Worm (Caenorhabditis elegans) whole organism, L3 larva: ENCODE data around the gene Y57G11C.8.

Experiments
- aly-2 ChIP-seq: fragments of 150-350 bp; optimal IDR thresholded peaks from 2 replicates; lab custom pipeline; 2014; ENCODE audit warnings: missing biosample characterization, missing genetic modification characterization
- ama-1 ChIP-seq: fragments of 150-350 bp; optimal IDR thresholded peaks from 2 replicates; lab custom pipeline; 2018
- ceh-16 ChIP-seq: sonication (generic microtip); optimal IDR thresholded peaks from 2 replicates; lab custom pipeline; 2017; ENCODE audit warnings: missing biosample characterization, missing genetic modification characterization
- ceh-28 ChIP-seq: fragments of 150-350 bp; optimal IDR thresholded peaks from 2 replicates; lab custom pipeline; 2014; ENCODE audit warnings: missing biosample characterization, missing genetic modification reagents, missing genetic modification characterization
- ceh-82 ChIP-seq: fragments of 150-350 bp; optimal IDR thresholded peaks from 2 replicates; lab custom pipeline; 2014; ENCODE audit warnings: missing biosample characterization, missing genetic modification characterization
- egl-27 ChIP-seq: sonication (generic microtip); optimal IDR thresholded peaks from 4 replicates; lab custom pipeline; 2017; ENCODE audit warnings: missing biosample characterization, missing genetic modification reagents, missing genetic modification characterization
- elt-1 ChIP-seq: fragments of 150-350 bp; optimal IDR thresholded peaks from 2 replicates; lab custom pipeline; 2014; ENCODE audit warnings: missing biosample characterization, missing genetic modification characterization
- elt-2 ChIP-seq: sonication (generic microtip); optimal IDR thresholded peaks from 2 replicates; lab custom pipeline; 2016; ENCODE audit warnings: missing genetic modification reagents, mild to moderate bottlenecking, missing genetic modification characterization, missing compliant biosample characterization
- elt-3 ChIP-seq, 3 experiments: fragments of 150-350 bp in 1 of 3; sonication (generic microtip) in 2 of 3; optimal IDR thresholded peaks; 2 replicates in 2 of 3; 4 replicates in 1 of 3; lab custom pipeline; 2014 to 2017; ENCODE audit warnings: missing biosample characterization in 3 of 3, missing genetic modification characterization in 3 of 3
- fkh-2 ChIP-seq: fragments of 150-350 bp; optimal IDR thresholded peaks from 2 replicates; lab custom pipeline; 2014; ENCODE audit warnings: missing biosample characterization, missing genetic modification reagents, missing genetic modification characterization
- fos-1 ChIP-seq: fragments of 150-350 bp; optimal IDR thresholded peaks from 2 replicates; lab custom pipeline; 2014; ENCODE audit warnings: missing biosample characterization, missing genetic modification characterization
- hmg-11 ChIP-seq: sonication (generic microtip); optimal IDR thresholded peaks from 2 replicates; lab custom pipeline; 2016; ENCODE audit warnings: missing genetic modification characterization, missing compliant biosample characterization
- jun-1 ChIP-seq: fragments of 150-350 bp; optimal IDR thresholded peaks from 2 replicates; lab custom pipeline; 2014; ENCODE audit warnings: missing biosample characterization, missing genetic modification reagents, missing genetic modification characterization
- lin-15B ChIP-seq: fragments of 150-350 bp; optimal IDR thresholded peaks from 2 replicates; lab custom pipeline; 2014; ENCODE audit warnings: missing biosample characterization, missing genetic modification characterization
- lin-39 ChIP-seq: fragments of 150-350 bp; optimal IDR thresholded peaks from 2 replicates; lab custom pipeline; 2018; ENCODE audit warnings: missing biosample characterization, missing genetic modification reagents, missing genetic modification characterization
- lsy-12 ChIP-seq: sonication (generic microtip); optimal IDR thresholded peaks from 2 replicates; lab custom pipeline; 2016; ENCODE audit warnings: mild to moderate bottlenecking, missing genetic modification characterization, missing compliant biosample characterization
- mdl-1 ChIP-seq: fragments of 150-350 bp; optimal IDR thresholded peaks from 2 replicates; lab custom pipeline; 2014; ENCODE audit warnings: missing biosample characterization, missing genetic modification characterization
- mml-1 ChIP-seq: fragments of 150-350 bp; sonication (generic microtip); optimal IDR thresholded peaks from 3 replicates; lab custom pipeline; 2014; ENCODE audit warnings: missing biosample characterization, missing genetic modification characterization
- nfya-1 ChIP-seq: sonication (generic microtip); optimal IDR thresholded peaks from 2 replicates; lab custom pipeline; 2017; ENCODE audit warnings: missing genetic modification characterization, mild to moderate bottlenecking, missing compliant biosample characterization, antibody characterized with exemption, moderate library complexity; ENCODE audit not compliant: insufficient read depth
- nhr-11 ChIP-seq: fragments of 150-350 bp; optimal IDR thresholded peaks from 2 replicates; lab custom pipeline; 2014; ENCODE audit warnings: missing biosample characterization, missing genetic modification characterization
- nhr-23 ChIP-seq: fragments of 150-350 bp; optimal IDR thresholded peaks from 2 replicates; lab custom pipeline; 2014; ENCODE audit warnings: missing biosample characterization, missing genetic modification reagents, missing genetic modification characterization
- nhr-237 ChIP-seq: fragments of 150-350 bp; optimal IDR thresholded peaks from 2 replicates; lab custom pipeline; 2014; ENCODE audit warnings: missing biosample characterization, missing genetic modification characterization
- nhr-28 ChIP-seq: fragments of 150-350 bp; optimal IDR thresholded peaks from 2 replicates; lab custom pipeline; 2014; ENCODE audit warnings: missing biosample characterization, missing genetic modification characterization
- nhr-43 ChIP-seq: sonication (generic microtip); optimal IDR thresholded peaks from 2 replicates; lab custom pipeline; 2016; ENCODE audit warnings: mild to moderate bottlenecking, missing genetic modification characterization, missing compliant biosample characterization; ENCODE audit not compliant: poor library complexity, severe bottlenecking
- nhr-67 ChIP-seq: fragments of 150-350 bp; optimal IDR thresholded peaks from 2 replicates; lab custom pipeline; 2014; ENCODE audit warnings: missing biosample characterization, missing genetic modification characterization
- nhr-76 ChIP-seq: fragments of 150-350 bp; sonication (generic microtip); optimal IDR thresholded peaks from 5 replicates; lab custom pipeline; 2014; ENCODE audit warnings: missing biosample characterization, missing genetic modification characterization
- nhr-77 ChIP-seq: fragments of 150-350 bp; optimal IDR thresholded peaks from 2 replicates; lab custom pipeline; 2014; ENCODE audit warnings: missing biosample characterization, missing genetic modification characterization
- pha-4 ChIP-seq: fragments of 150-350 bp; optimal IDR thresholded peaks from 2 replicates; lab custom pipeline; 2014; ENCODE audit warnings: missing biosample characterization, missing genetic modification reagents, missing genetic modification characterization
- pqm-1 ChIP-seq: fragments of 150-350 bp; optimal IDR thresholded peaks from 2 replicates; lab custom pipeline; 2017; ENCODE audit warnings: missing biosample characterization, missing genetic modification characterization, inconsistent platforms
- sea-2 ChIP-seq: fragments of 150-350 bp; sonication (generic microtip); optimal IDR thresholded peaks from 4 replicates; lab custom pipeline; 2014; ENCODE audit warnings: missing biosample characterization, missing genetic modification reagents, missing genetic modification characterization
- skn-1 ChIP-seq: fragments of 150-350 bp; optimal IDR thresholded peaks from 2 replicates; lab custom pipeline; 2014; ENCODE audit warnings: missing biosample characterization, missing genetic modification characterization
- snpc-4 ChIP-seq: fragments of 150-350 bp; optimal IDR thresholded peaks from 2 replicates; lab custom pipeline; 2014; ENCODE audit warnings: missing biosample characterization, missing genetic modification characterization
- unc-62 ChIP-seq: fragments of 150-350 bp; sonication (generic microtip); optimal IDR thresholded peaks from 4 replicates; lab custom pipeline; 2014; ENCODE audit warnings: missing biosample characterization, missing genetic modification reagents, missing genetic modification characterization
- ztf-4 ChIP-seq: fragments of 150-350 bp; optimal IDR thresholded peaks from 2 replicates; lab custom pipeline; 2014; ENCODE audit warnings: missing biosample characterization, missing genetic modification characterization

Gene Y57G11C.8

ce11 chrIV:14781537-14781936, at the start of gene Y57G11C.8:
TSS of gene Y57G11C.8 (plus strand) at chrIV:14781837.
- TF ChIP-seq ama-1 = no peak
- TF ChIP-seq ztf-4 (tag; lab: Kevin White, UChicago) = no peak
- no peak for TF ChIP-seq fkh-2 (tag; lab: Kevin White, UChicago)
- no peak for TF ChIP-seq jun-1
- TF ChIP-seq ceh-28 = no peak
- no peak for TF ChIP-seq ceh-16 (tag; lab: Kevin White, UChicago)
- no peak for TF ChIP-seq lsy-12
- TF ChIP-seq nhr-237 (tag; lab: Kevin White, UChicago) = no peak
- TF ChIP-seq lin-15B = no peak
- no peak for TF ChIP-seq fos-1 (tag; lab: Kevin White, UChicago)
- TF ChIP-seq nhr-76 (tag; lab: Kevin White, UChicago) = no peak
- no peak for TF ChIP-seq elt-3 (tag; optimal IDR thresholded peaks at IDR 0.05; lab: Kevin White, UChicago)
- TF ChIP-seq aly-2 = no peak

- TF ChIP-seq nhr-67 (tag; lab: Kevin White, UChicago) = no peak
- TF ChIP-seq pha-4 = no peak
- no peak for TF ChIP-seq jun-1
- TF ChIP-seq snpc-4 (tag; lab: Kevin White, UChicago) = no peak
- no peak for TF ChIP-seq lin-15B
- no peak for TF ChIP-seq elt-1
- TF ChIP-seq elt-2 (tag; lab: Kevin White, UChicago) = no peak
- no peak for TF ChIP-seq mml-1 (tag; lab: Kevin White, UChicago)
- TF ChIP-seq ztf-4 (tag; lab: Kevin White, UChicago) = no peak
Measured at ce11 chrIV:14741926-14742325, 39.7 kb upstream of the Y57G11C.8 start.

- TF ChIP-seq nhr-43 (tag; lab: Kevin White, UChicago) = no peak
- no peak for TF ChIP-seq ama-1
- TF ChIP-seq mml-1 (tag; lab: Kevin White, UChicago) = no peak
- no peak for TF ChIP-seq ztf-4 (tag; lab: Kevin White, UChicago)
- no peak for TF ChIP-seq egl-27 (tag; lab: Kevin White, UChicago)
- no peak for TF ChIP-seq skn-1 (tag; lab: Kevin White, UChicago)
Measured at ce11 chrIV:14754912-14755311, 26.7 kb upstream of the Y57G11C.8 start, which contains the start of gene Y57G11C.499. TSS of gene Y57G11C.499 (minus strand) at chrIV:14754934.

ce11 chrIV:14757786-14758185, 23.9 kb upstream of the Y57G11C.8 start:
- no peak for TF ChIP-seq nhr-28 (tag; lab: Kevin White, UChicago)
- TF ChIP-seq sea-2 = no peak
- TF ChIP-seq ceh-82 (tag; lab: Kevin White, UChicago) = no peak

ce11 chrIV:14759662-14760061, 22.0 kb upstream of the Y57G11C.8 start:
- no peak for TF ChIP-seq hmg-11 (tag; lab: Kevin White, UChicago)

- TF ChIP-seq hmg-11 (tag; lab: Kevin White, UChicago) (no peak), nhr-11 (tag; lab: Kevin White, UChicago) (no peak), lsy-12 (no peak), pha-4 (no peak), unc-62 (no peak), nhr-43 (tag; lab: Kevin White, UChicago) (no peak), nhr-77 (tag; lab: Kevin White, UChicago) (no peak)
Measured at ce11 chrIV:14760845-14761244, 20.8 kb upstream of the Y57G11C.8 start, which contains the start of gene ptp-5.2. TSS of gene ptp-5.2 (minus strand) at chrIV:14760945.

- TF ChIP-seq elt-1 = peak; percentile 32
- peak; percentile 31 for TF ChIP-seq snpc-4 (tag; lab: Kevin White, UChicago)
- TF ChIP-seq lin-39 (tag; lab: Kevin White, UChicago) = peak; percentile 56
- TF ChIP-seq hmg-11 (tag; lab: Kevin White, UChicago) = peak; percentile 54
- peak; percentile 28 for TF ChIP-seq nhr-23
- TF ChIP-seq lin-15B = peak; percentile 50
- TF ChIP-seq elt-2 (tag; lab: Kevin White, UChicago) = peak; percentile 26
- peak; percentile 8 for TF ChIP-seq ceh-28
- peak; percentile 34 for TF ChIP-seq ama-1
- TF ChIP-seq pqm-1 (tag; lab: Kevin White, UChicago) = peak; percentile 4
- peak; percentile 69 for TF ChIP-seq nfya-1 (tag; lab: Kevin White, UChicago)
- TF ChIP-seq mdl-1 (tag; lab: Kevin White, UChicago) = peak; percentile 28
- TF ChIP-seq, all 47 proteins: peak for 12; not testable (repeated sequence) for 35
Measured at ce11 chrIV:14763348-14763747, 18.3 kb upstream of the Y57G11C.8 start.
